Fruit fly (Drosophila melanogaster): ENCODE results near the gene Hsp110.

- TF ChIP-seq CG5204 (GFP tag; optimal IDR thresholded peaks at IDR 0.05) (no peak), tj (GFP tag; optimal IDR thresholded peaks at IDR 0.05) (no peak), Mnt (GFP tag; optimal IDR thresholded peaks at IDR 0.05) (no peak), CG11617 (GFP tag; optimal IDR thresholded peaks at IDR 0.05) (no peak)
Observed at dm6 chr3L:14062702-14063101, 25.9 kb downstream of the Hsp110 start.

Measured in whole organism, adult.